Fruit fly (Drosophila melanogaster) whole organism, embryonic: ENCODE measurements around the gene dsf.

ENCODE experiments used
- CG10543 ChIP-seq: fragments of 200-800 bp; sonication (Bioruptor generic); optimal IDR thresholded peaks from 3 replicates; lab custom pipeline; 2017; ENCODE audit warnings: missing biosample characterization, mild to moderate bottlenecking, missing genetic modification characterization, moderate library complexity
- CG10959 ChIP-seq: fragments of 200-800 bp; sonication (Bioruptor generic); IDR thresholded peaks from 2 replicates; pipeline ENCODE4 v1.3.6; 2022; ENCODE audit warnings: missing biosample characterization, missing genetic modification characterization
- CG11085 ChIP-seq: fragments of 200-800 bp; sonication (Bioruptor generic); IDR thresholded peaks from 2 replicates; pipeline ENCODE4 v1.3.6; 2022; ENCODE audit warnings: missing biosample characterization, missing genetic modification characterization
- CG11504 ChIP-seq: fragments of 200-800 bp; sonication (Bioruptor generic); optimal IDR thresholded peaks from 3 replicates; lab custom pipeline; 2019; ENCODE audit warnings: missing biosample characterization, mild to moderate bottlenecking, missing genetic modification characterization, moderate library complexity
- CG14050 ChIP-seq: fragments of 200-800 bp; sonication (Bioruptor generic); IDR thresholded peaks from 3 replicates; pipeline ENCODE4 v1.3.6; 2022; ENCODE audit warnings: missing biosample characterization, missing genetic modification characterization
- CG15479 ChIP-seq: fragments of 200-800 bp; sonication (Bioruptor generic); optimal IDR thresholded peaks from 3 replicates; lab custom pipeline; 2019; ENCODE audit warnings: missing biosample characterization, mild to moderate bottlenecking, missing genetic modification characterization, moderate library complexity
- CG1792 ChIP-seq: fragments of 200-800 bp; sonication (Bioruptor generic); optimal IDR thresholded peaks from 2 replicates; lab custom pipeline; 2016; ENCODE audit warnings: missing biosample characterization, missing genetic modification characterization
- CG32767 ChIP-seq: fragments of 200-800 bp; sonication (Bioruptor generic); IDR thresholded peaks from 2 replicates; pipeline ENCODE4 v1.3.6; 2022; ENCODE audit warnings: missing biosample characterization, missing genetic modification characterization
- CG42726 ChIP-seq: fragments of 200-800 bp; sonication (Bioruptor generic); IDR thresholded peaks from 2 replicates; pipeline ENCODE4 v1.3.6; 2022; ENCODE audit warnings: missing biosample characterization, missing genetic modification characterization; ENCODE audit not compliant: partially characterized antibody
- CG9215 ChIP-seq: fragments of 200-800 bp; sonication (Bioruptor generic); IDR thresholded peaks from 2 replicates; pipeline ENCODE4 v1.3.6; 2022; ENCODE audit warnings: missing biosample characterization, missing genetic modification characterization
- CG9797 ChIP-seq: fragments of 200-800 bp; sonication (Bioruptor generic); optimal IDR thresholded peaks from 3 replicates; lab custom pipeline; 2018; ENCODE audit warnings: missing biosample characterization, mild to moderate bottlenecking, missing genetic modification characterization
- CG9876 ChIP-seq: fragments of 200-800 bp; sonication (Bioruptor generic); optimal IDR thresholded peaks from 2 replicates; lab custom pipeline; 2016; ENCODE audit warnings: missing biosample characterization, missing genetic modification characterization
- Camta ChIP-seq: fragments of 200-800 bp; sonication (Bioruptor generic); optimal IDR thresholded peaks from 2 replicates; lab custom pipeline; 2016; ENCODE audit warnings: missing biosample characterization, missing genetic modification characterization
- Dll ChIP-seq: fragments of 200-800 bp; sonication (Bioruptor generic); IDR thresholded peaks from 4 replicates; pipeline ENCODE4 v1.3.6; 2022; ENCODE audit warnings: missing biosample characterization, missing genetic modification characterization; ENCODE audit not compliant: partially characterized antibody
- HLH4C ChIP-seq: fragments of 200-800 bp; sonication (Bioruptor generic); IDR thresholded peaks from 3 replicates; pipeline ENCODE4 v1.3.6; 2022; ENCODE audit warnings: missing biosample characterization, missing genetic modification characterization; ENCODE audit not compliant: partially characterized antibody
- Hey ChIP-seq: fragments of 200-800 bp; sonication (Bioruptor generic); optimal IDR thresholded peaks from 3 replicates; lab custom pipeline; 2018; ENCODE audit warnings: missing biosample characterization, mild to moderate bottlenecking, missing genetic modification characterization
- HmgZ ChIP-seq: fragments of 200-800 bp; sonication (Bioruptor generic); optimal IDR thresholded peaks from 2 replicates; lab custom pipeline; 2018; ENCODE audit warnings: missing biosample characterization, mild to moderate bottlenecking, missing genetic modification characterization
- Kr ChIP-seq: fragments of 200-800 bp; sonication (Bioruptor generic); optimal IDR thresholded peaks from 2 replicates; lab custom pipeline; 2017; ENCODE audit warnings: missing biosample characterization, mild to moderate bottlenecking, missing genetic modification characterization
- Lpt ChIP-seq: fragments of >200 bp; optimal IDR thresholded peaks from 2 replicates; lab custom pipeline; 2018; ENCODE audit warnings: missing biosample characterization, missing genetic modification characterization
- MBD-R2 ChIP-seq: fragments of 200-800 bp; sonication (Bioruptor generic); IDR thresholded peaks from 2 replicates; pipeline ENCODE4 v1.3.6; 2022; ENCODE audit warnings: missing biosample characterization, missing genetic modification characterization
- Ptx1 ChIP-seq: fragments of 200-800 bp; sonication (Bioruptor generic); IDR thresholded peaks from 2 replicates; pipeline ENCODE4 v1.3.6; 2022; ENCODE audit warnings: missing biosample characterization, missing genetic modification characterization
- Rfx ChIP-seq: fragments of 200-800 bp; sonication (Bioruptor generic); IDR thresholded peaks from 2 replicates; pipeline ENCODE4 v1.3.6; 2022; ENCODE audit warnings: missing biosample characterization, missing genetic modification characterization
- ato ChIP-seq: fragments of 200-800 bp; sonication (Bioruptor generic); IDR thresholded peaks from 2 replicates; pipeline ENCODE4 v1.3.6; 2022; ENCODE audit warnings: missing biosample characterization, missing genetic modification characterization; ENCODE audit not compliant: partially characterized antibody
- bsh ChIP-seq, 2 experiments: fragments of 200-800 bp; sonication (Bioruptor generic); optimal IDR thresholded peaks; 2 replicates each; lab custom pipeline; 2017 to 2018; ENCODE audit warnings: mild to moderate bottlenecking in 2 of 2, missing biosample characterization in 2 of 2, missing genetic modification characterization in 2 of 2, moderate library complexity in 1 of 2
- cad ChIP-seq: fragments of >200 bp; optimal IDR thresholded peaks from 2 replicates; lab custom pipeline; 2017; ENCODE audit warnings: missing biosample characterization, missing genetic modification characterization
- cato ChIP-seq: fragments of 200-800 bp; sonication (Bioruptor generic); optimal IDR thresholded peaks from 2 replicates; lab custom pipeline; 2016; ENCODE audit warnings: missing biosample characterization, missing genetic modification characterization, borderline replicate concordance
- chinmo ChIP-seq: fragments of 200-800 bp; sonication (Bioruptor generic); IDR thresholded peaks from 4 replicates; pipeline ENCODE4 v1.3.6; 2022; ENCODE audit warnings: missing biosample characterization, missing genetic modification characterization; ENCODE audit not compliant: partially characterized antibody
- chm ChIP-seq: fragments of 200-800 bp; sonication (Bioruptor generic); IDR thresholded peaks from 2 replicates; pipeline ENCODE4 v1.3.6; 2022; ENCODE audit warnings: missing biosample characterization, missing genetic modification characterization
- ci ChIP-seq: fragments of 200-800 bp; sonication (Bioruptor generic); IDR thresholded peaks from 3 replicates; pipeline ENCODE4 v1.3.6; 2022; ENCODE audit warnings: missing biosample characterization, missing genetic modification characterization
- crol ChIP-seq: fragments of 200-800 bp; sonication (Bioruptor generic); IDR thresholded peaks from 2 replicates; pipeline ENCODE4 v1.3.6; 2022; ENCODE audit warnings: missing biosample characterization, missing genetic modification characterization
- cwo ChIP-seq: fragments of 200-800 bp; sonication (Bioruptor generic); optimal IDR thresholded peaks from 3 replicates; lab custom pipeline; 2017; ENCODE audit warnings: missing biosample characterization, missing genetic modification characterization, mild to moderate bottlenecking, moderate library complexity, missing genetic modification reagents
- dan ChIP-seq: fragments of 200-800 bp; sonication (Bioruptor generic); IDR thresholded peaks from 2 replicates; pipeline ENCODE4 v1.3.6; 2022; ENCODE audit warnings: missing biosample characterization, missing genetic modification characterization
- fd64A ChIP-seq: fragments of 200-800 bp; sonication (Bioruptor generic); optimal IDR thresholded peaks from 3 replicates; lab custom pipeline; 2018; ENCODE audit warnings: missing biosample characterization, mild to moderate bottlenecking, missing genetic modification characterization
- grn ChIP-seq: fragments of 200-800 bp; sonication (Bioruptor generic); optimal IDR thresholded peaks from 3 replicates; lab custom pipeline; 2017; ENCODE audit warnings: missing biosample characterization, missing genetic modification characterization
- hbn ChIP-seq: fragments of 200-800 bp; sonication (Bioruptor generic); IDR thresholded peaks from 2 replicates; pipeline ENCODE4 v1.3.6; 2022; ENCODE audit warnings: missing biosample characterization, missing genetic modification characterization; ENCODE audit not compliant: partially characterized antibody
- kay ChIP-seq: fragments of 200-800 bp; sonication (Bioruptor generic); optimal IDR thresholded peaks from 2 replicates; lab custom pipeline; 2016; ENCODE audit warnings: missing biosample characterization, missing genetic modification characterization
- lola ChIP-seq, 3 experiments: fragments of >200 bp in 2 of 3; fragments of 200-800 bp in 1 of 3; sonication (Bioruptor generic) in 1 of 3; optimal IDR thresholded peaks; 2 replicates each; lab custom pipeline; 2017 to 2019; ENCODE audit warnings: missing biosample characterization in 3 of 3, missing genetic modification characterization in 3 of 3, mild to moderate bottlenecking in 1 of 3, moderate library complexity in 1 of 3
- mirr ChIP-seq: fragments of 200-800 bp; sonication (Bioruptor generic); optimal IDR thresholded peaks from 3 replicates; lab custom pipeline; 2018; ENCODE audit warnings: missing biosample characterization, mild to moderate bottlenecking, missing genetic modification characterization
- ranshi ChIP-seq: fragments of 200-800 bp; sonication (Bioruptor generic); IDR thresholded peaks from 2 replicates; pipeline ENCODE4 v1.3.6; 2022; ENCODE audit warnings: missing biosample characterization, missing genetic modification characterization
- sd ChIP-seq: fragments of 200-800 bp; sonication (Bioruptor generic); optimal IDR thresholded peaks from 3 replicates; lab custom pipeline; 2018; ENCODE audit warnings: missing biosample characterization, mild to moderate bottlenecking, missing genetic modification characterization, moderate library complexity
- sob ChIP-seq: fragments of 200-800 bp; sonication (Bioruptor generic); IDR thresholded peaks from 2 replicates; pipeline ENCODE4 v1.3.6; 2022; ENCODE audit warnings: missing biosample characterization, missing genetic modification characterization
- sug ChIP-seq: fragments of 200-800 bp; optimal IDR thresholded peaks from 2 replicates; lab custom pipeline; 2019; ENCODE audit warnings: missing biosample characterization, mild to moderate bottlenecking, missing genetic modification characterization, moderate library complexity
- tll ChIP-seq, 2 experiments: fragments of 200-800 bp in 1 of 2; fragments of >200 bp in 1 of 2; sonication (Bioruptor generic) in 1 of 2; optimal IDR thresholded peaks; 2 replicates each; lab custom pipeline; 2017 to 2019; ENCODE audit warnings: missing biosample characterization in 2 of 2, missing genetic modification characterization in 2 of 2, mild to moderate bottlenecking in 1 of 2, moderate library complexity in 1 of 2
- vnd ChIP-seq: fragments of 200-800 bp; sonication (Bioruptor generic); IDR thresholded peaks from 3 replicates; pipeline ENCODE4 v1.3.6; 2022; ENCODE audit warnings: missing biosample characterization, missing genetic modification characterization; ENCODE audit not compliant: partially characterized antibody
- zen2 ChIP-seq: fragments of 200-800 bp; sonication (Bioruptor generic); IDR thresholded peaks from 3 replicates; pipeline ENCODE4 v1.3.6; 2022; ENCODE audit warnings: missing biosample characterization, missing genetic modification characterization; ENCODE audit not compliant: partially characterized antibody
- zfh1 ChIP-seq: fragments of 200-800 bp; sonication (Bioruptor generic); IDR thresholded peaks from 3 replicates; pipeline ENCODE4 v1.3.6; 2022; ENCODE audit warnings: missing biosample characterization, missing genetic modification characterization

dsf gene

DNA sequence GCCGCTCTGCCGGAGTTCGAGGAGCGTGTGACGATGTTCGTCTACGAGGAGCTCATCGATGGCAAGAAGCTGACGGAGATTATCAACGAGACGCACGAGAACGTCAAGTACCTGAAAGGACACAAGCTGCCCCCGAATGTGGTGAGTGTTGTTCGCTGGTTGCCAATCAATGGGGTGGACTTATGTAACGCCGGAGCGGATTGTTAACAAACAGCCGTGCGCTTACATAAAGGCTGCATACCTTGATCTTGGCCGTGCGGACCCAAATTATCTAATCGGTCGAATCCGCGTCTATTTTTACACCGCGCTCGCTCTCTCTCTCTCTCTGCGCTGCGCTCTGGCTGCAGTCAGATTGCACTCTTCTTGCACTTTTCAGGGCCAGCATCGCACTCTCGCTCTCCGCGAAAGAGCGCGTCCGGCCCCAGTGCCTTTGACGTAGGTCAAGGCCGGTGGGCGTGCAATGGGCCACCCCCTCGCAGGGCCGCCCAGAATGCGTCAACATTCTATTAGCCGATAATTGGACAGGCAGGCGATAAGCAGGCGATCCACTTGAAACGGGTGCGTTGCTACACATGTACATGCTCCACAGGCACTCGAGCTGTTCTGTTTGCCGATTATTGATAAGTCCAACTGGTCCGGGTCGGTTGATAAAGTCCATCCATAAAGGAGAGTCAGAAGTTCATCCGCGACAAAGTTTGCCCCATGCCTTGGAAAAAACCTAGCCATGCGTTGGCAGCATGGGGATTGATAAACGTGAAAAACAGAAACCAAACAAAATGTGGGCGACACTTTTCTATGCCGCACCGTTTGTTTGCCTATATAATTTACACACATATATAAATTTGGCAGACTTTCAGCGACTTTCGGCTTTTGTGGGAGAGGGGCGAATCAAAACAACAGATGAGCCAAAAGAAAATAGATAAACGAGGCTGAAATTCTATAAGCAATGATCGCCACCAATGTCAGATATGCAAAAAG, 18.9 kb downstream of the dsf start (continued):
- TF ChIP-seq chm (GFP tag; lab: Robert Waterston, UW): peak; percentile 76; the same call in 1 of the 2 replicates
- TF ChIP-seq bsh (GFP tag; optimal IDR thresholded peaks at IDR 0.05; lab: Kevin White, UChicago): peak in 1 of 2 experiments; percentile 23
- peak; percentile 81; the same call in 1 of the 4 replicates for TF ChIP-seq chinmo (GFP tag; lab: Robert Waterston, UW)
- TF ChIP-seq CG9876 (GFP tag; lab: Kevin White, UChicago): no peak
- TF ChIP-seq CG11504: no peak
- TF ChIP-seq sug: peak; percentile 97
- TF ChIP-seq Rfx (GFP tag; lab: Robert Waterston, UW): peak; percentile 21; the same call in 1 of the 2 replicates
- peak; percentile 7 for TF ChIP-seq Kr
- no peak for TF ChIP-seq Lpt (GFP tag; lab: Kevin White, UChicago)
- peak; percentile 78 for TF ChIP-seq ci (GFP tag; lab: Robert Waterston, UW)
- TF ChIP-seq CG32767 (GFP tag; lab: Robert Waterston, UW): no peak
- peak; percentile 86 for TF ChIP-seq sd (tag; lab: Kevin White, UChicago)
- peak; percentile 27; the same call in 1 of the 2 replicates for TF ChIP-seq MBD-R2 (GFP tag; lab: Robert Waterston, UW)
- peak; percentile 9 for TF ChIP-seq CG1792
- peak; percentile 50; the same call in 2 of the 4 replicates for TF ChIP-seq Dll
- peak; percentile 74; the same call in 2 of the 3 replicates for TF ChIP-seq vnd (GFP tag; lab: Robert Waterston, UW)
- TF ChIP-seq ato (GFP tag; lab: Robert Waterston, UW): peak; percentile 27; the same call in 1 of the 2 replicates
- TF ChIP-seq cad (GFP tag; lab: Kevin White, UChicago): peak; percentile 32
- peak; percentile 45 for TF ChIP-seq kay (GFP tag; lab: Kevin White, UChicago)
- peak; percentile 53; the same call in 2 of the 3 replicates for TF ChIP-seq zen2 (GFP tag; lab: Robert Waterston, UW)
- peak; percentile 53 for TF ChIP-seq HmgZ (tag; lab: Kevin White, UChicago)
- TF ChIP-seq ranshi (GFP tag; lab: Robert Waterston, UW): peak; percentile 25; the same call in 1 of the 2 replicates
- TF ChIP-seq hbn (GFP tag; lab: Robert Waterston, UW): no peak
- no peak for TF ChIP-seq CG14050 (GFP tag; lab: Robert Waterston, UW)
- TF ChIP-seq zfh1 (GFP tag; lab: Robert Waterston, UW): 0 out of 3 replicates have a peak, but pooled peaks have one; percentile 34
- no peak for TF ChIP-seq dan (GFP tag; lab: Robert Waterston, UW)
- TF ChIP-seq CG15479 (GFP tag; lab: Kevin White, UChicago): peak; percentile 14
- no peak for TF ChIP-seq tll (GFP tag; optimal IDR thresholded peaks at IDR 0.05; lab: Kevin White, UChicago)
- TF ChIP-seq CG9797: no peak
- TF ChIP-seq CG42726 (GFP tag; lab: Robert Waterston, UW): 0 out of 2 replicates have a peak, but pooled peaks have one; percentile 53
- peak; percentile 95 for TF ChIP-seq cwo
- TF ChIP-seq cato: no peak
- TF ChIP-seq Hey (tag; lab: Kevin White, UChicago): peak; percentile 43
- TF ChIP-seq Ptx1 (GFP tag; lab: Robert Waterston, UW): 0 out of 2 replicates have a peak, but pooled peaks have one; percentile 15
- no peak for TF ChIP-seq HLH4C (GFP tag; lab: Robert Waterston, UW)
- TF ChIP-seq CG10543 (GFP tag; lab: Kevin White, UChicago): peak; percentile 38
- peak; percentile 56; the same call in 1 of the 2 replicates for TF ChIP-seq crol (GFP tag; lab: Robert Waterston, UW)
- peak; percentile 97 for TF ChIP-seq grn (GFP tag; lab: Kevin White, UChicago)
- TF ChIP-seq lola (GFP tag; optimal IDR thresholded peaks at IDR 0.05; lab: Kevin White, UChicago): peak in 1 of 3 experiments; percentile 3
- TF ChIP-seq sob: peak; percentile 21; the same call in 1 of the 2 replicates
- TF ChIP-seq CG11085 (GFP tag; lab: Robert Waterston, UW): no peak
- TF ChIP-seq mirr (GFP tag; lab: Kevin White, UChicago): peak; percentile 78
- TF ChIP-seq CG9215 (GFP tag; lab: Robert Waterston, UW): no peak
- peak; percentile 21 for TF ChIP-seq fd64A
- no peak for TF ChIP-seq Camta
- TF ChIP-seq CG10959 (GFP tag; lab: Robert Waterston, UW): 0 out of 2 replicates have a peak, but pooled peaks have one; percentile 14
